Fruit fly (Drosophila melanogaster): ENCODE data around the gene Lsp2.

The Lsp2 gene

dm6 chr3L:12096799-12097662 lies 32.2 kb upstream of the Lsp2 start (continued):
- peak; percentile 34 for TF ChIP-seq OdsH (GFP tag; optimal IDR thresholded peaks at IDR 0.05)
- peak; percentile 42 for TF ChIP-seq CG6808 (GFP tag; optimal IDR thresholded peaks at IDR 0.05)
- TF ChIP-seq Ets21C (GFP tag; optimal IDR thresholded peaks at IDR 0.05), result peak; percentile 2
- no peak for TF ChIP-seq Eip93F (GFP tag; optimal IDR thresholded peaks at IDR 0.05)
- peak; percentile 23 for TF ChIP-seq CG10631 (GFP tag; optimal IDR thresholded peaks at IDR 0.05)
- TF ChIP-seq CG15336 (GFP tag; IDR thresholded peaks at IDR 0.05), result peak; percentile 75
- TF ChIP-seq Eip78C (GFP tag), result peak; percentile 90
- peak; percentile 38 to 64 for TF ChIP-seq ss (GFP tag; optimal IDR thresholded peaks at IDR 0.05)
- TF ChIP-seq CG8319 (GFP tag; optimal IDR thresholded peaks at IDR 0.05), result no peak
- peak; percentile 35 for TF ChIP-seq dac (GFP tag; optimal IDR thresholded peaks at IDR 0.05)
- TF ChIP-seq CG6854 (GFP tag; optimal IDR thresholded peaks at IDR 0.05), result peak; percentile 34
- TF ChIP-seq svp (GFP tag), result peak; percentile 77
- TF ChIP-seq CG1621 (tag; optimal IDR thresholded peaks at IDR 0.05), result peak; percentile 6
- TF ChIP-seq CG11762 (GFP tag; optimal IDR thresholded peaks at IDR 0.05; ENCODE audit: insufficient read depth), result peak; percentile 23
- peak; percentile 68 for TF ChIP-seq CG8119 (GFP tag; IDR thresholded peaks at IDR 0.05)
- peak; percentile 12 for TF ChIP-seq CG7368 (GFP tag; optimal IDR thresholded peaks at IDR 0.05)
- TF ChIP-seq eg (GFP tag; IDR thresholded peaks at IDR 0.05), result peak; percentile 54; the same call in 1 of the 3 replicates
- peak; percentile 73 for TF ChIP-seq CG32006 (GFP tag; optimal IDR thresholded peaks at IDR 0.05)
- TF ChIP-seq CG31627 (GFP tag; optimal IDR thresholded peaks at IDR 0.05), result peak; percentile 32
- TF ChIP-seq Blimp-1 (GFP tag; optimal IDR thresholded peaks at IDR 0.05), result peak; percentile 2
- TF ChIP-seq dsx (GFP tag; optimal IDR thresholded peaks at IDR 0.05; ENCODE audit: poor library complexity, severe bottlenecking), result peak; percentile 66
- peak; percentile 75 for TF ChIP-seq CG6163 (GFP tag; IDR thresholded peaks at IDR 0.05)

- no peak for TF ChIP-seq CG1621 (tag; optimal IDR thresholded peaks at IDR 0.05)
- peak; percentile 7 for TF ChIP-seq fd59A (GFP tag; optimal IDR thresholded peaks at IDR 0.05)
- TF ChIP-seq CG11762 (GFP tag; optimal IDR thresholded peaks at IDR 0.05; ENCODE audit: insufficient read depth), result no peak
- TF ChIP-seq CG6276 (GFP tag; optimal IDR thresholded peaks at IDR 0.05), result no peak
- TF ChIP-seq Gug (GFP tag; IDR thresholded peaks at IDR 0.05), result no peak
- TF ChIP-seq net (GFP tag; optimal IDR thresholded peaks at IDR 0.05), result peak; percentile 37
- peak; percentile 88 for TF ChIP-seq Eip78C (GFP tag)
- no peak for TF ChIP-seq Hr4 (GFP tag; optimal IDR thresholded peaks at IDR 0.05)
- peak; percentile 59 for TF ChIP-seq dsx (GFP tag; optimal IDR thresholded peaks at IDR 0.05; ENCODE audit: poor library complexity, severe bottlenecking)
- TF ChIP-seq Eip75B (GFP tag; optimal IDR thresholded peaks at IDR 0.05), result no peak
- peak; percentile 53 for TF ChIP-seq spab (GFP tag; optimal IDR thresholded peaks at IDR 0.05)
- TF ChIP-seq CG6808 (GFP tag; optimal IDR thresholded peaks at IDR 0.05), result peak; percentile 61
- peak; percentile 21 for TF ChIP-seq CG34406 (GFP tag; optimal IDR thresholded peaks at IDR 0.05)
- TF ChIP-seq Sox14 (GFP tag; optimal IDR thresholded peaks at IDR 0.05), result no peak
- TF ChIP-seq CG11902 (GFP tag; optimal IDR thresholded peaks at IDR 0.05), result no peak
- peak; percentile 48 for TF ChIP-seq esn (GFP tag; optimal IDR thresholded peaks at IDR 0.05)
- TF ChIP-seq cyc (GFP tag; optimal IDR thresholded peaks at IDR 0.05), result peak; percentile 14
- no peak for TF ChIP-seq eg (GFP tag; IDR thresholded peaks at IDR 0.05)
- TF ChIP-seq Ets96B (tag; optimal IDR thresholded peaks at IDR 0.05), result peak; percentile 78
- no peak for TF ChIP-seq Eip93F (GFP tag; optimal IDR thresholded peaks at IDR 0.05)
- TF ChIP-seq Hr38 (GFP tag; optimal IDR thresholded peaks at IDR 0.05), result no peak
- TF ChIP-seq pdm3 (GFP tag; optimal IDR thresholded peaks at IDR 0.05), result no peak
- TF ChIP-seq Met (GFP tag; optimal IDR thresholded peaks at IDR 0.05), result peak; percentile 22
- no peak for TF ChIP-seq fkh (GFP tag; optimal IDR thresholded peaks at IDR 0.05)
- peak; percentile 5 for TF ChIP-seq CG6792 (GFP tag; optimal IDR thresholded peaks at IDR 0.05)
- peak; percentile 72 to 81 for TF ChIP-seq ss (GFP tag; optimal IDR thresholded peaks at IDR 0.05)
- TF ChIP-seq fd85E (GFP tag; optimal IDR thresholded peaks at IDR 0.05), result no peak
- TF ChIP-seq Ets21C (GFP tag; optimal IDR thresholded peaks at IDR 0.05), result no peak
- TF ChIP-seq Blimp-1 (GFP tag; optimal IDR thresholded peaks at IDR 0.05), result no peak
- no peak for TF ChIP-seq salr (GFP tag; optimal IDR thresholded peaks at IDR 0.05)
- TF ChIP-seq CG4318 (GFP tag; optimal IDR thresholded peaks at IDR 0.05), result no peak
- TF ChIP-seq Smox (GFP tag; optimal IDR thresholded peaks at IDR 0.05), result peak; percentile 21
- no peak for TF ChIP-seq Hr39 (GFP tag; optimal IDR thresholded peaks at IDR 0.05)
- no peak for TF ChIP-seq CG6854 (GFP tag; optimal IDR thresholded peaks at IDR 0.05)
- peak; percentile 7 for TF ChIP-seq Sox102F (GFP tag; optimal IDR thresholded peaks at IDR 0.05)
Measured at dm6 chr3L:12099329-12100031, 29.7 kb upstream of the Lsp2 start.

Data from whole organism, prepupa.